Worm (Caenorhabditis elegans): ENCODE measurements around the gene aqp-11.
A peak's percentile ranks its signal among the peaks of the same experiment; 100 is the strongest.

Gene aqp-11

DNA sequence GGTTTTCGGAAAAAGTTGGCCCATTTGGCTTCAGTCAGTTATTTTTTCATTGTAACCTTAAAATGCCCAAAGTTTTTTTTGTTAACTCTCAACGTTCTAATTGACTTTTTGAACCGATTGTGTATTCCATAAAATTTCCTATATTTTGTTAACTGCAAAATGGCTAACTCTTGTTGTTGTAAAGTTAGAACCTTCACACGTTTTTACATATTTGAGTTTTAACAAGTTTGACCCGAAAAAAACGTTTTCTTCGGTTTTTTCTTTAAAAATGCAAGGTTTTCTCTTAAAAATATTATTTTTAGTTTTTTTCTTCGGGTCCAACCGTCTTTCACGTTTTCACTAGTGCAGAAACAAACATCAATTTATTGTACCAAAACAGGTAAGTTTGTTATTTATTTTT is 28.6 kb downstream of the aqp-11 start, which contains the start of gene lit-1:
lit-1 (plus strand) TSS at position 301 of the 400 bp plus-strand sequence.
- TF ChIP-seq atf-7 (tag; optimal IDR thresholded peaks at IDR 0.05) (no peak), bed-1 (GFP tag; IDR thresholded peaks at IDR 0.05) (no peak), D2030.7 (GFP tag; IDR thresholded peaks at IDR 0.05) (no peak), ceh-40 (GFP tag; IDR thresholded peaks at IDR 0.05) (no peak), tbx-9 (tag; optimal IDR thresholded peaks at IDR 0.05; ENCODE audit: borderline replicate concordance) (no peak), hlh-26 (GFP tag; conservative IDR thresholded peaks at IDR 0.05) (no peak), nfya-2 (GFP tag; IDR thresholded peaks at IDR 0.05) (no peak), F10E7.11 (tag; optimal IDR thresholded peaks at IDR 0.05) (no peak), F57C9.4 (tag; optimal IDR thresholded peaks at IDR 0.05) (no peak), egl-18 (GFP tag; IDR thresholded peaks at IDR 0.05) (no peak), mxl-1 (tag; optimal IDR thresholded peaks at IDR 0.05) (no peak), bed-2 (GFP tag; IDR thresholded peaks at IDR 0.05) (no peak), ztf-3 (GFP tag; optimal IDR thresholded peaks at IDR 0.05) (no peak), lsl-1 (GFP tag; optimal IDR thresholded peaks at IDR 0.05) (no peak), aptf-2 (GFP tag; conservative IDR thresholded peaks at IDR 0.05) (no peak), K12H6.12 (tag; optimal IDR thresholded peaks at IDR 0.05) (no peak), Y67H2A.10 (GFP tag; conservative IDR thresholded peaks at IDR 0.05) (no peak)

DNA sequence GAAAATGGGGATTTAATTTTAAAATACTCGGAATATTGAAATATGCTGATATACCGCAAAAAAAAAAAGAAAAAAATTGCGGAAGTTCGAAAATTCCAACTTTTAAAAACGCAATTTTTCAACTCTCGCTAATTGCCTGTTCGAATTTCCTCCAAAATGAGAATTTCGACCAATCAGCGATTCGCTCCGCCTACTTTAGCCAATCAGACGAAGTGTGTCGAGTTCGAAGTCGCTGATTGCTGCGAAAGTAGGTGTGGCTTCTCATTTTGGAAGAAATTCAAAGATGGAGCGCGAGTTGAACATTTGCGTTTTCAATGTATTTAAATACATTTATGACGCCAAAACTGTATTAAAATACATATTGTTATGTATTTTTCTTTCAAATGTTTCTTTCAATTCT is 35.3 kb downstream of the aqp-11 start:
- no peak for TF ChIP-seq egl-44 (GFP tag; IDR thresholded peaks at IDR 0.05)
- TF ChIP-seq F10E7.11 (tag; optimal IDR thresholded peaks at IDR 0.05) = no peak
- no peak for TF ChIP-seq pbrm-1 (GFP tag; IDR thresholded peaks at IDR 0.05)
- no peak for TF ChIP-seq cebp-2 (GFP tag; IDR thresholded peaks at IDR 0.05)
- peak; percentile 31; the same call in 1 of the 2 replicates for TF ChIP-seq nfyb-1 (GFP tag; IDR thresholded peaks at IDR 0.05)

DNA sequence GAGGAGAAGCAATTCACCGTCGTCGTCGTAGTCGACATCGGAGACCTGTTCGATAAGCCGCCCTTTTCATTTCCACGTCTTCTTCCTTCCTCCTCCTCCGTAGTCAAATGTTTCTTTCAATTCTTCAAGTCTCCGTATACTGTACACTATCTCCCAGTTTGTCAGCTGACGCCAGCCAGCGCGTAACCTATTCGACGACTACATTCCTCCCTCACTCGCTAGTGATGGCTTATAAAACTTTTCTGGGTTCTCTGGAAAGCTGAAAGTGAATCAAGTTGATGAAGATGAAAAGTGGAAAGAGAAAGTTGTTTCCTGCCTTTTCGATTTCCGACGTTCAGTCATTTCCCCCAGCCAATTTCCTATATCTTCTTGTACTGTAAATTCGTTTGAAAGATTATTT is 36.0 kb downstream of the aqp-11 start:
- TF ChIP-seq nhr-90 (tag; optimal IDR thresholded peaks at IDR 0.05) (no peak), ztf-26 (tag; optimal IDR thresholded peaks at IDR 0.05) (peak; percentile 8)

DNA sequence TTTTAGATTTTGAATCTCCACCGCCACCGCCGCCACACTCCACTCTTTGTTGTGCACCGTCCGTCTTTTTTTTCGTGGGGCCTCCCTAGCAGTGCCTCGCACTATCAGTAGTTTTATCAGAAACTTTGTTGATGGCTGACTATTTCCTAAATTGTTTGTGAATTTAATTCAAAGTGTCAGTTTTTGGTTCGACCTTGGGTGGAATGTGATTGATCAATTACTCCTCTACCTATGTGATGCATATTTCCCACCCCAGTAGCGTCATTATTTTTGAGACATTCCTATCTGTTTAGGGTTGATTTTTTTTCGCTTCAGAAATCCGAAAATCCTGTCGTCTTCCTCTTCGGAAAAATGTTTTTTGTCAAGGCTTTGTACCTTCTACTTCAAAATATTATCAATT is 37.6 kb downstream of the aqp-11 start:
- TF ChIP-seq F55B11.4 (tag; optimal IDR thresholded peaks at IDR 0.05; ENCODE audit: borderline replicate concordance, insufficient read depth) = no peak
- no peak for TF ChIP-seq rec-8 (tag; optimal IDR thresholded peaks at IDR 0.05)
- TF ChIP-seq ztf-6 (GFP tag; IDR thresholded peaks at IDR 0.05) = no peak
- no peak for TF ChIP-seq sea-2 (GFP tag; IDR thresholded peaks at IDR 0.05)
- TF ChIP-seq dox-1 (GFP tag; IDR thresholded peaks at IDR 0.05) = no peak
- no peak for TF ChIP-seq ztf-25 (GFP tag; IDR thresholded peaks at IDR 0.05)
- no peak for TF ChIP-seq lin-54 (GFP tag; optimal IDR thresholded peaks at IDR 0.05)
- no peak for TF ChIP-seq unc-130 (GFP tag; optimal IDR thresholded peaks at IDR 0.05)
- no peak for TF ChIP-seq ama-1 (optimal IDR thresholded peaks at IDR 0.05)
- TF ChIP-seq ama-1 (GFP tag; optimal IDR thresholded peaks at IDR 0.05) = no peak
- no peak for TF ChIP-seq pha-4 (tag; optimal IDR thresholded peaks at IDR 0.05)
- TF ChIP-seq Y53F4B.3 (GFP tag; IDR thresholded peaks at IDR 0.05) = no peak
- no peak for TF ChIP-seq snpc-1.3 (tag; optimal IDR thresholded peaks at IDR 0.05; ENCODE audit: insufficient read depth)
- no peak for TF ChIP-seq atf-7 (tag; optimal IDR thresholded peaks at IDR 0.05)
